Fruit fly (Drosophila melanogaster) whole organism, embryonic: ENCODE results near the gene CG3529.

Source experiments
- ATbp ChIP-seq: fragments of 200-800 bp; sonication (Bioruptor generic); optimal IDR thresholded peaks from 2 replicates; lab custom pipeline; 2017; ENCODE audit warnings: missing biosample characterization, mild to moderate bottlenecking, missing genetic modification characterization, missing genetic modification reagents
- CG11696 ChIP-seq: fragments of 200-800 bp; sonication (Bioruptor generic); IDR thresholded peaks from 2 replicates; pipeline ENCODE4 v1.3.6; 2022; ENCODE audit warnings: missing biosample characterization, missing genetic modification characterization
- CG12299 ChIP-seq: fragments of 200-800 bp; sonication (Bioruptor generic); optimal IDR thresholded peaks from 2 replicates; lab custom pipeline; 2018; ENCODE audit warnings: missing biosample characterization, mild to moderate bottlenecking, missing genetic modification characterization
- CG13894 ChIP-seq: fragments of 200-800 bp; sonication (Bioruptor generic); optimal IDR thresholded peaks from 3 replicates; lab custom pipeline; 2018; ENCODE audit warnings: missing biosample characterization, mild to moderate bottlenecking, missing genetic modification characterization, moderate library complexity
- CG17385 ChIP-seq: fragments of 200-800 bp; sonication (Bioruptor generic); optimal IDR thresholded peaks from 3 replicates; lab custom pipeline; 2018; ENCODE audit warnings: missing biosample characterization, mild to moderate bottlenecking, missing genetic modification characterization
- CG17912 ChIP-seq: fragments of 200-800 bp; sonication (Bioruptor generic); optimal IDR thresholded peaks from 2 replicates; lab custom pipeline; 2018; ENCODE audit warnings: missing biosample characterization, mild to moderate bottlenecking, missing genetic modification characterization
- CG2129 ChIP-seq: fragments of 200-800 bp; sonication (Bioruptor generic); IDR thresholded peaks from 2 replicates; pipeline ENCODE4 v1.3.6; 2022; ENCODE audit warnings: missing biosample characterization, missing genetic modification characterization; ENCODE audit not compliant: partially characterized antibody
- CG2875 ChIP-seq: fragments of 200-800 bp; sonication (Bioruptor generic); optimal IDR thresholded peaks from 2 replicates; lab custom pipeline; 2017; ENCODE audit warnings: missing biosample characterization, mild to moderate bottlenecking, missing genetic modification characterization, missing genetic modification reagents
- CG2889 ChIP-seq: fragments of 200-800 bp; sonication (Bioruptor generic); IDR thresholded peaks from 3 replicates; pipeline ENCODE4 v1.3.6; 2022; ENCODE audit warnings: missing biosample characterization, missing genetic modification characterization
- CG31365 ChIP-seq: fragments of 200-800 bp; sonication (Bioruptor generic); optimal IDR thresholded peaks from 2 replicates; lab custom pipeline; 2018; ENCODE audit warnings: missing biosample characterization, mild to moderate bottlenecking, missing genetic modification characterization
- CG31388 ChIP-seq: fragments of 200-800 bp; sonication (Bioruptor generic); optimal IDR thresholded peaks from 2 replicates; lab custom pipeline; 2016; ENCODE audit warnings: missing biosample characterization, missing genetic modification characterization
- CG34376 ChIP-seq: fragments of 200-800 bp; sonication (Bioruptor generic); optimal IDR thresholded peaks from 2 replicates; lab custom pipeline; 2018; ENCODE audit warnings: missing biosample characterization, mild to moderate bottlenecking, missing genetic modification characterization
- CG3838 ChIP-seq: fragments of 200-800 bp; sonication (Bioruptor generic); optimal IDR thresholded peaks from 3 replicates; lab custom pipeline; 2016; ENCODE audit warnings: missing biosample characterization, missing genetic modification characterization
- CG42726 ChIP-seq: fragments of 200-800 bp; sonication (Bioruptor generic); IDR thresholded peaks from 2 replicates; pipeline ENCODE4 v1.3.6; 2022; ENCODE audit warnings: missing biosample characterization, missing genetic modification characterization; ENCODE audit not compliant: partially characterized antibody
- CG5953 ChIP-seq: fragments of 200-800 bp; sonication (Bioruptor generic); IDR thresholded peaks from 2 replicates; pipeline ENCODE4 v1.3.6; 2022; ENCODE audit warnings: missing biosample characterization, missing genetic modification characterization
- CG6272 ChIP-seq: fragments of 200-800 bp; sonication (Bioruptor generic); IDR thresholded peaks from 2 replicates; pipeline ENCODE4 v1.3.6; 2022; ENCODE audit warnings: missing biosample characterization, missing genetic modification characterization
- CG6765 ChIP-seq: fragments of 200-800 bp; sonication (Bioruptor generic); optimal IDR thresholded peaks from 3 replicates; lab custom pipeline; 2017; ENCODE audit warnings: missing biosample characterization, mild to moderate bottlenecking, missing genetic modification characterization
- CG7745 ChIP-seq: fragments of 200-800 bp; sonication (Bioruptor generic); optimal IDR thresholded peaks from 2 replicates; lab custom pipeline; 2018; ENCODE audit warnings: missing biosample characterization, mild to moderate bottlenecking, missing genetic modification characterization, moderate library complexity
- CG8281 ChIP-seq: fragments of 200-800 bp; sonication (Bioruptor generic); optimal IDR thresholded peaks from 2 replicates; lab custom pipeline; 2018; ENCODE audit warnings: missing biosample characterization, mild to moderate bottlenecking, missing genetic modification characterization, moderate library complexity
- CG8290 ChIP-seq, 3 experiments: fragments of 200-800 bp; sonication (Bioruptor generic); optimal IDR thresholded peaks; 2 replicates each; lab custom pipeline; 2016 to 2019; ENCODE audit warnings: missing biosample characterization in 3 of 3, missing genetic modification characterization in 3 of 3, mild to moderate bottlenecking in 2 of 3, moderate library complexity in 1 of 3
- CTCF ChIP-seq: fragments of 200-800 bp; sonication (Bioruptor generic); optimal IDR thresholded peaks from 2 replicates; lab custom pipeline; 2017; ENCODE audit warnings: missing biosample characterization, mild to moderate bottlenecking, missing genetic modification characterization, moderate library complexity
- Dfd ChIP-seq, 2 experiments: fragments of >200 bp; optimal IDR thresholded peaks; 2 replicates each; lab custom pipeline; 2017; ENCODE audit warnings: missing biosample characterization in 2 of 2, missing genetic modification characterization in 2 of 2
- Dip2 ChIP-seq: fragments of 200-800 bp; sonication (Bioruptor generic); IDR thresholded peaks from 2 replicates; pipeline ENCODE4 v1.3.6; 2022; ENCODE audit warnings: missing biosample characterization, missing genetic modification characterization
- Dp ChIP-seq: fragments of 200-800 bp; sonication (Bioruptor generic); optimal IDR thresholded peaks from 2 replicates; lab custom pipeline; 2018; ENCODE audit warnings: missing biosample characterization, mild to moderate bottlenecking, missing genetic modification characterization, moderate library complexity
- Drgx ChIP-seq: fragments of 200-800 bp; sonication (Bioruptor generic); IDR thresholded peaks from 2 replicates; pipeline ENCODE4 v1.3.6; 2022; ENCODE audit warnings: missing biosample characterization, missing genetic modification characterization
- Elba2 ChIP-seq: fragments of 200-800 bp; sonication (Bioruptor generic); optimal IDR thresholded peaks from 3 replicates; lab custom pipeline; 2016; ENCODE audit warnings: missing biosample characterization, missing genetic modification characterization
- Fer1 ChIP-seq: fragments of 200-800 bp; sonication (Bioruptor generic); optimal IDR thresholded peaks from 2 replicates; lab custom pipeline; 2017; ENCODE audit warnings: missing biosample characterization, mild to moderate bottlenecking, missing genetic modification characterization
- HLHmδ ChIP-seq: fragments of 200-800 bp; sonication (Bioruptor generic); optimal IDR thresholded peaks from 2 replicates; lab custom pipeline; 2018; ENCODE audit warnings: missing biosample characterization, mild to moderate bottlenecking, missing genetic modification characterization, moderate library complexity
- Jarid2 ChIP-seq: fragments of 200-800 bp; sonication (Bioruptor generic); optimal IDR thresholded peaks from 3 replicates; lab custom pipeline; 2017; ENCODE audit warnings: mild to moderate bottlenecking, missing biosample characterization, missing genetic modification reagents, missing genetic modification characterization
- Lpt ChIP-seq: fragments of >200 bp; optimal IDR thresholded peaks from 2 replicates; lab custom pipeline; 2018; ENCODE audit warnings: missing biosample characterization, missing genetic modification characterization
- Spps ChIP-seq: fragments of 200-800 bp; sonication (Bioruptor generic); optimal IDR thresholded peaks from 2 replicates; lab custom pipeline; 2018; ENCODE audit warnings: missing biosample characterization, mild to moderate bottlenecking, missing genetic modification characterization
- Xrp1 ChIP-seq: fragments of 200-800 bp; sonication (Bioruptor generic); IDR thresholded peaks from 2 replicates; pipeline ENCODE4 v1.3.6; 2022; ENCODE audit warnings: missing biosample characterization, missing genetic modification characterization
- ap ChIP-seq: fragments of 200-800 bp; sonication (Bioruptor generic); IDR thresholded peaks from 2 replicates; pipeline ENCODE4 v1.3.6; 2022; ENCODE audit warnings: missing biosample characterization, missing genetic modification characterization
- bowl ChIP-seq: fragments of 200-800 bp; sonication (Bioruptor generic); IDR thresholded peaks from 2 replicates; pipeline ENCODE4 v1.3.6; 2022; ENCODE audit warnings: missing biosample characterization, missing genetic modification characterization
- cwo ChIP-seq: fragments of 200-800 bp; sonication (Bioruptor generic); optimal IDR thresholded peaks from 3 replicates; lab custom pipeline; 2017; ENCODE audit warnings: missing biosample characterization, missing genetic modification characterization, mild to moderate bottlenecking, moderate library complexity, missing genetic modification reagents
- da ChIP-seq: fragments of 200-800 bp; sonication (Bioruptor generic); optimal IDR thresholded peaks from 2 replicates; lab custom pipeline; 2016; ENCODE audit warnings: missing biosample characterization, missing genetic modification characterization
- disco-r ChIP-seq: fragments of 200-800 bp; sonication (Bioruptor generic); optimal IDR thresholded peaks from 2 replicates; lab custom pipeline; 2016; ENCODE audit warnings: missing biosample characterization, missing genetic modification characterization
- dmrt11E ChIP-seq: fragments of 200-800 bp; sonication (Bioruptor generic); optimal IDR thresholded peaks from 3 replicates; lab custom pipeline; 2018; ENCODE audit warnings: missing biosample characterization, mild to moderate bottlenecking, missing genetic modification characterization, moderate library complexity
- fu2 ChIP-seq: fragments of 200-800 bp; sonication (Bioruptor generic); optimal IDR thresholded peaks from 2 replicates; lab custom pipeline; 2016; ENCODE audit warnings: missing biosample characterization, missing genetic modification characterization
- gem ChIP-seq: fragments of 200-800 bp; sonication (Bioruptor generic); optimal IDR thresholded peaks from 2 replicates; lab custom pipeline; 2019; ENCODE audit warnings: missing biosample characterization, mild to moderate bottlenecking, missing genetic modification characterization, moderate library complexity
- gsb ChIP-seq: fragments of 200-800 bp; sonication (Bioruptor generic); IDR thresholded peaks from 2 replicates; pipeline ENCODE4 v1.3.6; 2022; ENCODE audit warnings: missing biosample characterization, missing genetic modification characterization
- kah ChIP-seq: fragments of 200-800 bp; sonication (Bioruptor generic); optimal IDR thresholded peaks from 2 replicates; lab custom pipeline; 2018; ENCODE audit warnings: missing biosample characterization, mild to moderate bottlenecking, missing genetic modification characterization
- lov ChIP-seq, 2 experiments: fragments of 200-800 bp in 1 of 2; fragments of >200 bp in 1 of 2; sonication (Bioruptor generic) in 1 of 2; IDR thresholded peaks in 1 of 2; optimal IDR thresholded peaks in 1 of 2; 2 replicates in 1 of 2; 3 replicates in 1 of 2; pipeline versions ENCODE4 v1.3.6 to Lab custom; 2017 to 2022; ENCODE audit warnings: missing biosample characterization in 1 of 2, missing genetic modification characterization in 1 of 2
- nau ChIP-seq: fragments of 200-800 bp; sonication (Bioruptor generic); optimal IDR thresholded peaks from 3 replicates; lab custom pipeline; 2017; ENCODE audit warnings: missing biosample characterization, mild to moderate bottlenecking, missing genetic modification characterization, missing genetic modification reagents
- phol ChIP-seq: fragments of 200-800 bp; sonication (Bioruptor generic); optimal IDR thresholded peaks from 3 replicates; lab custom pipeline; 2018; ENCODE audit warnings: missing biosample characterization, mild to moderate bottlenecking, missing genetic modification characterization, moderate library complexity
- sd ChIP-seq: fragments of 200-800 bp; sonication (Bioruptor generic); optimal IDR thresholded peaks from 3 replicates; lab custom pipeline; 2018; ENCODE audit warnings: missing biosample characterization, mild to moderate bottlenecking, missing genetic modification characterization, moderate library complexity
- sr ChIP-seq: fragments of 200-800 bp; sonication (Bioruptor generic); IDR thresholded peaks from 3 replicates; pipeline ENCODE4 v1.3.6; 2022; ENCODE audit warnings: missing biosample characterization, missing genetic modification characterization
- trh ChIP-seq: fragments of 200-800 bp; sonication (Bioruptor generic); optimal IDR thresholded peaks from 2 replicates; lab custom pipeline; 2016; ENCODE audit warnings: missing biosample characterization, missing genetic modification characterization
- ttk ChIP-seq: fragments of 200-800 bp; sonication (Bioruptor generic); IDR thresholded peaks from 2 replicates; pipeline ENCODE4 v2.1.2; 2022; ENCODE audit warnings: missing biosample characterization, missing genetic modification characterization

The CG3529 gene

dm6 chr3L:9426656-9427294 lies 19.9 kb upstream of the CG3529 start, which contains the start of the genes Atat and Shc (continued):
- TF ChIP-seq fu2 (GFP tag; lab: Kevin White, UChicago) (peak; percentile 100), Xrp1 (GFP tag; lab: Robert Waterston, UW) (peak; percentile 99), CG2875 (GFP tag; lab: Kevin White, UChicago) (peak; percentile 95), ap (GFP tag; lab: Robert Waterston, UW) (peak; percentile 99), CG12299 (tag; lab: Kevin White, UChicago) (peak; percentile 95), CG3838 (GFP tag; lab: Kevin White, UChicago) (peak; percentile 97), CG11696 (GFP tag; lab: Robert Waterston, UW) (peak; percentile 95), bowl (GFP tag; lab: Robert Waterston, UW) (peak; percentile 96), CG13894 (peak; percentile 99), sd (tag; lab: Kevin White, UChicago) (peak; percentile 93), CG17912 (GFP tag; lab: Kevin White, UChicago) (peak; percentile 93), CG8290 (GFP tag; optimal IDR thresholded peaks at IDR 0.05; lab: Kevin White, UChicago) (peak; percentile 99), CG8290 (tag; optimal IDR thresholded peaks at IDR 0.05; lab: Kevin White, UChicago) (peak; percentile 98 to 100), CTCF (GFP tag; lab: Kevin White, UChicago) (peak; percentile 62), ATbp (GFP tag; lab: Kevin White, UChicago) (peak; percentile 93), CG31388 (GFP tag; lab: Kevin White, UChicago) (peak; percentile 98), Fer1 (GFP tag; lab: Kevin White, UChicago) (peak; percentile 98), CG2129 (GFP tag; lab: Robert Waterston, UW) (peak; percentile 76), CG42726 (GFP tag; lab: Robert Waterston, UW) (0 out of 2 replicates have a peak, but pooled peaks have one; percentile 65), HLHmδ (GFP tag; lab: Kevin White, UChicago) (no peak), Dip2 (GFP tag; lab: Robert Waterston, UW) (peak; percentile 83), sr (GFP tag; lab: Robert Waterston, UW) (peak; percentile 95), CG6765 (GFP tag; lab: Kevin White, UChicago) (peak; percentile 93), Drgx (GFP tag; lab: Robert Waterston, UW) (peak; percentile 97), Jarid2 (peak; percentile 91), dmrt11E (tag; lab: Kevin White, UChicago) (peak; percentile 98), disco-r (GFP tag; lab: Kevin White, UChicago) (peak; percentile 99), CG6272 (GFP tag; lab: Robert Waterston, UW) (peak; percentile 100), gsb (GFP tag; lab: Robert Waterston, UW) (peak; percentile 99), CG7745 (tag; lab: Kevin White, UChicago) (peak; percentile 47), CG31365 (tag; lab: Kevin White, UChicago) (peak; percentile 87), Dp (peak; percentile 53), gem (tag; lab: Kevin White, UChicago) (peak; percentile 99), CG2889 (GFP tag; lab: Robert Waterston, UW) (peak; percentile 100), Dfd (GFP tag; optimal IDR thresholded peaks at IDR 0.05; lab: Kevin White, UChicago) (peak in 1 of 2 experiments; percentile 87), Lpt (no peak), CG34376 (GFP tag; lab: Kevin White, UChicago) (peak; percentile 99), phol (tag; lab: Kevin White, UChicago) (peak; percentile 99), Elba2 (GFP tag; lab: Kevin White, UChicago) (peak; percentile 96), da (peak; percentile 99), cwo (GFP tag; lab: Kevin White, UChicago) (peak; percentile 96), lov (optimal IDR thresholded peaks at IDR 0.05; lab: Kevin White, UChicago) (no peak), lov (GFP tag; IDR thresholded peaks at IDR 0.05; lab: Robert Waterston, UW) (peak; percentile 99), CG8281 (tag; lab: Kevin White, UChicago) (peak; percentile 92), kah (GFP tag; lab: Kevin White, UChicago) (peak; percentile 89), trh (peak; percentile 99), nau (GFP tag; lab: Kevin White, UChicago) (peak; percentile 95), CG5953 (GFP tag; lab: Robert Waterston, UW) (peak; percentile 98), CG17385 (GFP tag; lab: Kevin White, UChicago) (peak; percentile 95), ttk (GFP tag; lab: Robert Waterston, UW) (peak; percentile 100), Spps (tag; lab: Kevin White, UChicago) (peak; percentile 95)
